Fruit fly (Drosophila melanogaster) whole organism, embryonic: ENCODE data around the gene CG15891.

ENCODE experiments used
- BEAF-32 ChIP-seq: fragments of 200-800 bp; sonication (Bioruptor generic); optimal IDR thresholded peaks from 3 replicates; lab custom pipeline; 2017; ENCODE audit warnings: missing biosample characterization, missing genetic modification characterization, mild to moderate bottlenecking, moderate library complexity, missing genetic modification reagents
- CG10274 ChIP-seq: fragments of 200-800 bp; sonication (Bioruptor generic); optimal IDR thresholded peaks from 3 replicates; lab custom pipeline; 2017; ENCODE audit warnings: missing biosample characterization, mild to moderate bottlenecking, missing genetic modification characterization
- CG10366 ChIP-seq: fragments of 200-800 bp; sonication (Bioruptor generic); IDR thresholded peaks from 2 replicates; pipeline ENCODE4 v1.3.6; 2022; ENCODE audit warnings: missing biosample characterization, missing genetic modification characterization
- CG12219 ChIP-seq: fragments of 200-800 bp; sonication (Bioruptor generic); optimal IDR thresholded peaks from 3 replicates; lab custom pipeline; 2018; ENCODE audit warnings: missing biosample characterization, mild to moderate bottlenecking, missing genetic modification characterization
- CG16779 ChIP-seq: fragments of 200-800 bp; sonication (Bioruptor generic); IDR thresholded peaks from 2 replicates; pipeline ENCODE4 v1.3.6; 2022; ENCODE audit warnings: missing biosample characterization, missing genetic modification characterization
- CG2129 ChIP-seq: fragments of 200-800 bp; sonication (Bioruptor generic); IDR thresholded peaks from 2 replicates; pipeline ENCODE4 v1.3.6; 2022; ENCODE audit warnings: missing biosample characterization, missing genetic modification characterization; ENCODE audit not compliant: partially characterized antibody
- CG2875 ChIP-seq: fragments of 200-800 bp; sonication (Bioruptor generic); optimal IDR thresholded peaks from 2 replicates; lab custom pipeline; 2017; ENCODE audit warnings: missing biosample characterization, mild to moderate bottlenecking, missing genetic modification characterization, missing genetic modification reagents
- CG2889 ChIP-seq: fragments of 200-800 bp; sonication (Bioruptor generic); IDR thresholded peaks from 3 replicates; pipeline ENCODE4 v1.3.6; 2022; ENCODE audit warnings: missing biosample characterization, missing genetic modification characterization
- CG3726 ChIP-seq: fragments of 200-800 bp; sonication (Bioruptor generic); IDR thresholded peaks from 3 replicates; pipeline ENCODE4, ENCODE4 v1.3.6; 2022; ENCODE audit warnings: missing biosample characterization, missing genetic modification characterization
- CG4424 ChIP-seq: fragments of 200-800 bp; sonication (Bioruptor generic); optimal IDR thresholded peaks from 3 replicates; lab custom pipeline; 2016; ENCODE audit warnings: missing biosample characterization, missing genetic modification characterization
- CG4707 ChIP-seq: fragments of 200-800 bp; sonication (Bioruptor generic); optimal IDR thresholded peaks from 2 replicates; lab custom pipeline; 2018; ENCODE audit warnings: missing biosample characterization, mild to moderate bottlenecking, missing genetic modification characterization, moderate library complexity
- CTCF ChIP-seq: fragments of 200-800 bp; sonication (Bioruptor generic); optimal IDR thresholded peaks from 2 replicates; lab custom pipeline; 2017; ENCODE audit warnings: missing biosample characterization, mild to moderate bottlenecking, missing genetic modification characterization, moderate library complexity
- Fer1 ChIP-seq: fragments of 200-800 bp; sonication (Bioruptor generic); optimal IDR thresholded peaks from 2 replicates; lab custom pipeline; 2017; ENCODE audit warnings: missing biosample characterization, mild to moderate bottlenecking, missing genetic modification characterization
- HLHmδ ChIP-seq: fragments of 200-800 bp; sonication (Bioruptor generic); optimal IDR thresholded peaks from 2 replicates; lab custom pipeline; 2018; ENCODE audit warnings: missing biosample characterization, mild to moderate bottlenecking, missing genetic modification characterization, moderate library complexity
- Hr3 ChIP-seq: fragments of 200-800 bp; sonication (Bioruptor generic); optimal IDR thresholded peaks from 3 replicates; lab custom pipeline; 2016; ENCODE audit warnings: missing biosample characterization, missing genetic modification characterization
- Jarid2 ChIP-seq: fragments of 200-800 bp; sonication (Bioruptor generic); optimal IDR thresholded peaks from 3 replicates; lab custom pipeline; 2017; ENCODE audit warnings: mild to moderate bottlenecking, missing biosample characterization, missing genetic modification reagents, missing genetic modification characterization
- Kr ChIP-seq: fragments of 200-800 bp; sonication (Bioruptor generic); optimal IDR thresholded peaks from 2 replicates; lab custom pipeline; 2017; ENCODE audit warnings: missing biosample characterization, mild to moderate bottlenecking, missing genetic modification characterization
- MBD-R2 ChIP-seq: fragments of 200-800 bp; sonication (Bioruptor generic); IDR thresholded peaks from 2 replicates; pipeline ENCODE4 v1.3.6; 2022; ENCODE audit warnings: missing biosample characterization, missing genetic modification characterization
- MESR4 ChIP-seq: fragments of 200-800 bp; sonication (Bioruptor generic); optimal IDR thresholded peaks from 2 replicates; lab custom pipeline; 2018; ENCODE audit warnings: missing biosample characterization, mild to moderate bottlenecking, missing genetic modification characterization, moderate library complexity
- Meics ChIP-seq: fragments of 200-800 bp; sonication (Bioruptor generic); optimal IDR thresholded peaks from 2 replicates; lab custom pipeline; 2017; ENCODE audit warnings: missing biosample characterization, mild to moderate bottlenecking, missing genetic modification characterization
- Mes4 ChIP-seq: fragments of 200-800 bp; sonication (Bioruptor generic); optimal IDR thresholded peaks from 2 replicates; lab custom pipeline; 2016; ENCODE audit warnings: missing biosample characterization, missing genetic modification characterization
- Nf-YC ChIP-seq: fragments of 200-800 bp; optimal IDR thresholded peaks from 3 replicates; lab custom pipeline; 2019; ENCODE audit warnings: missing biosample characterization, mild to moderate bottlenecking, missing genetic modification characterization, moderate library complexity
- Optix ChIP-seq: fragments of 200-800 bp; sonication (Bioruptor generic); IDR thresholded peaks from 3 replicates; pipeline ENCODE4 v1.3.6; 2022; ENCODE audit warnings: missing biosample characterization, missing genetic modification characterization
- Sox100B ChIP-seq: fragments of 200-800 bp; sonication (Bioruptor generic); optimal IDR thresholded peaks from 3 replicates; lab custom pipeline; 2018; ENCODE audit warnings: missing biosample characterization, mild to moderate bottlenecking, missing genetic modification characterization
- Spps ChIP-seq: fragments of 200-800 bp; sonication (Bioruptor generic); optimal IDR thresholded peaks from 2 replicates; lab custom pipeline; 2018; ENCODE audit warnings: missing biosample characterization, mild to moderate bottlenecking, missing genetic modification characterization
- abd-A ChIP-seq: fragments of 200-800 bp; sonication (Bioruptor generic); optimal IDR thresholded peaks from 3 replicates; lab custom pipeline; 2019; ENCODE audit warnings: missing biosample characterization, mild to moderate bottlenecking, missing genetic modification characterization, moderate library complexity
- ac ChIP-seq: fragments of 200-800 bp; sonication (Bioruptor generic); optimal IDR thresholded peaks from 3 replicates; lab custom pipeline; 2017; ENCODE audit warnings: missing biosample characterization, mild to moderate bottlenecking, missing genetic modification characterization
- amos ChIP-seq: fragments of 200-800 bp; sonication (Bioruptor generic); IDR thresholded peaks from 2 replicates; pipeline ENCODE4 v1.3.6; 2022; ENCODE audit warnings: missing biosample characterization, missing genetic modification characterization; ENCODE audit not compliant: partially characterized antibody
- az2 ChIP-seq: fragments of 200-800 bp; sonication (Bioruptor generic); optimal IDR thresholded peaks from 3 replicates; lab custom pipeline; 2016; ENCODE audit warnings: missing biosample characterization, missing genetic modification characterization
- bigmax ChIP-seq: fragments of 200-800 bp; sonication (Bioruptor generic); optimal IDR thresholded peaks from 2 replicates; lab custom pipeline; 2018; ENCODE audit warnings: missing biosample characterization, mild to moderate bottlenecking, missing genetic modification characterization
- bowl ChIP-seq: fragments of 200-800 bp; sonication (Bioruptor generic); IDR thresholded peaks from 2 replicates; pipeline ENCODE4 v1.3.6; 2022; ENCODE audit warnings: missing biosample characterization, missing genetic modification characterization
- cas ChIP-seq: fragments of 200-800 bp; sonication (Bioruptor generic); IDR thresholded peaks from 2 replicates; pipeline ENCODE4 v1.3.6; 2022; ENCODE audit warnings: missing biosample characterization, missing genetic modification characterization
- chn ChIP-seq: fragments of 200-800 bp; sonication (Bioruptor generic); optimal IDR thresholded peaks from 2 replicates; lab custom pipeline; 2016; ENCODE audit warnings: missing biosample characterization, missing genetic modification characterization
- dan ChIP-seq: fragments of 200-800 bp; sonication (Bioruptor generic); IDR thresholded peaks from 2 replicates; pipeline ENCODE4 v1.3.6; 2022; ENCODE audit warnings: missing biosample characterization, missing genetic modification characterization
- dmrt11E ChIP-seq: fragments of 200-800 bp; sonication (Bioruptor generic); optimal IDR thresholded peaks from 3 replicates; lab custom pipeline; 2018; ENCODE audit warnings: missing biosample characterization, mild to moderate bottlenecking, missing genetic modification characterization, moderate library complexity
- dmrt99B ChIP-seq: fragments of 200-800 bp; sonication (Bioruptor generic); optimal IDR thresholded peaks from 2 replicates; lab custom pipeline; 2018; ENCODE audit warnings: missing biosample characterization, mild to moderate bottlenecking, missing genetic modification characterization, moderate library complexity
- eve ChIP-seq, 2 experiments: fragments of >200 bp; optimal IDR thresholded peaks; 2 replicates each; lab custom pipeline; 2017; ENCODE audit warnings: missing biosample characterization in 2 of 2, missing genetic modification characterization in 2 of 2
- h ChIP-seq: fragments of >200 bp; optimal IDR thresholded peaks from 2 replicates; lab custom pipeline; 2017
- hbn ChIP-seq: fragments of 200-800 bp; sonication (Bioruptor generic); IDR thresholded peaks from 2 replicates; pipeline ENCODE4 v1.3.6; 2022; ENCODE audit warnings: missing biosample characterization, missing genetic modification characterization; ENCODE audit not compliant: partially characterized antibody
- insv ChIP-seq, 2 experiments: fragments of 200-800 bp; sonication (Bioruptor generic); optimal IDR thresholded peaks; 3 replicates each; lab custom pipeline; 2016 to 2018; ENCODE audit warnings: missing biosample characterization in 2 of 2, missing genetic modification characterization in 2 of 2
- ken ChIP-seq: fragments of 200-800 bp; sonication (Bioruptor generic); IDR thresholded peaks from 3 replicates; pipeline ENCODE4 v1.3.6; 2022; ENCODE audit warnings: missing biosample characterization, missing genetic modification characterization
- onecut ChIP-seq: fragments of 200-800 bp; sonication (Bioruptor generic); IDR thresholded peaks from 2 replicates; pipeline ENCODE4 v1.3.6; 2022; ENCODE audit warnings: missing biosample characterization, missing genetic modification characterization
- pfk ChIP-seq: fragments of 200-800 bp; sonication (Bioruptor generic); optimal IDR thresholded peaks from 2 replicates; lab custom pipeline; 2018; ENCODE audit warnings: missing biosample characterization, mild to moderate bottlenecking, missing genetic modification characterization, moderate library complexity
- row ChIP-seq: fragments of 200-800 bp; sonication (Bioruptor generic); IDR thresholded peaks from 3 replicates; pipeline ENCODE4 v1.3.6; 2022; ENCODE audit warnings: missing biosample characterization, missing genetic modification characterization
- sc ChIP-seq, 3 experiments: fragments of >200 bp in 2 of 3; fragments of 200-800 bp in 1 of 3; sonication (Bioruptor generic) in 1 of 3; optimal IDR thresholded peaks; 2 replicates in 2 of 3; 3 replicates in 1 of 3; lab custom pipeline; 2017; ENCODE audit warnings: mild to moderate bottlenecking in 1 of 3, missing biosample characterization in 1 of 3, missing genetic modification characterization in 1 of 3, missing genetic modification reagents in 1 of 3
- sens-2 ChIP-seq: fragments of 200-800 bp; sonication (Bioruptor generic); IDR thresholded peaks from 2 replicates; pipeline ENCODE4 v1.3.6; 2022; ENCODE audit warnings: missing biosample characterization, missing genetic modification characterization
- sqz ChIP-seq: fragments of 200-800 bp; sonication (Bioruptor generic); optimal IDR thresholded peaks from 3 replicates; lab custom pipeline; 2018; ENCODE audit warnings: missing biosample characterization, mild to moderate bottlenecking, missing genetic modification characterization
- ssp ChIP-seq: fragments of 200-800 bp; sonication (Bioruptor generic); IDR thresholded peaks from 2 replicates; pipeline ENCODE4 v1.3.6; 2022; ENCODE audit warnings: missing biosample characterization, missing genetic modification characterization
- unpg ChIP-seq: fragments of 200-800 bp; sonication (Bioruptor generic); optimal IDR thresholded peaks from 3 replicates; lab custom pipeline; 2018; ENCODE audit warnings: missing biosample characterization, mild to moderate bottlenecking, missing genetic modification characterization, moderate library complexity
- vnd ChIP-seq: fragments of 200-800 bp; sonication (Bioruptor generic); IDR thresholded peaks from 3 replicates; pipeline ENCODE4 v1.3.6; 2022; ENCODE audit warnings: missing biosample characterization, missing genetic modification characterization; ENCODE audit not compliant: partially characterized antibody

The CG15891 gene

DNA sequence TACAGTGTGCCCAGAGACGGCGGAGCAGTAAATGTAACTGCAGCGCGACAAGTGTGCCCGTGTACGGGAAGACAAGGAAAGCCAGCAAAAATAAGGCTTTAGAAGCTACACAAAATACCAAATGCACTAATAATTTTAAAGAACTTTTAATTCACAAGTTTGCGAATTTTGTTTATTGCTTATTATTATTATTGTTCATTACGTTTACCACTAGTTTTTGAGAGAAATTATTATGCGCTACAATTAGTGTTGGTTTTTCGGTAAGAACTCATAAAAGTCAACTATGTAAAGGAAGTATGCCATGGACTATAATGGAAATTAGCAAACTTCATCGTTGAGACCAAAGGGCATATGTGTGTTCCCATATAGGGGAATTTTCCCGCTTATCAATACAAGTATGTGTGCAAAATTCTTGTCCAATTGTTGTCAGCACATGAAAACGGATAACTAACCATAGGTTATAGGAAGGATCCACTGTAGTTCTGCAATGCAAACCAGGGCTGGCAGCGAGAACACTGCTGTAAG, 27.9 kb downstream of the CG15891 start, which contains the start of gene schlank (continued):
- TF ChIP-seq CG2889 = 0 out of 3 replicates have a peak, but pooled peaks have one; percentile 13
- no peak for TF ChIP-seq vnd (GFP tag; lab: Robert Waterston, UW)
- TF ChIP-seq HLHmδ = no peak
- TF ChIP-seq CG12219 = peak; percentile 40
- peak; percentile 30 for TF ChIP-seq CG4424 (GFP tag; lab: Kevin White, UChicago)
- no peak for TF ChIP-seq MESR4
- no peak for TF ChIP-seq h (lab: Kevin White, UChicago)
- no peak for TF ChIP-seq CG3726 (GFP tag; lab: Robert Waterston, UW)
- no peak for TF ChIP-seq Kr
- TF ChIP-seq az2 = peak; percentile 55
- TF ChIP-seq pfk (GFP tag; lab: Kevin White, UChicago) = no peak
- no peak for TF ChIP-seq dmrt99B
- TF ChIP-seq chn (GFP tag; lab: Kevin White, UChicago) = peak; percentile 62
- peak; percentile 41 for TF ChIP-seq Hr3 (GFP tag; lab: Kevin White, UChicago)
- TF ChIP-seq CG16779 (GFP tag; lab: Robert Waterston, UW) = no peak
- peak; percentile 21 for TF ChIP-seq dmrt11E
- TF ChIP-seq Optix (GFP tag; lab: Robert Waterston, UW) = peak; percentile 63; the same call in 2 of the 3 replicates
- TF ChIP-seq sc (optimal IDR thresholded peaks at IDR 0.05; lab: Kevin White, UChicago) = no peak
- no peak for TF ChIP-seq sc (GFP tag; optimal IDR thresholded peaks at IDR 0.05; lab: Kevin White, UChicago)
- TF ChIP-seq abd-A = no peak
- no peak for TF ChIP-seq sqz (GFP tag; lab: Kevin White, UChicago)
- TF ChIP-seq CG10274 = no peak
- no peak for TF ChIP-seq Sox100B (GFP tag; lab: Kevin White, UChicago)
- TF ChIP-seq ac = no peak
- peak; percentile 10 for TF ChIP-seq Fer1 (GFP tag; lab: Kevin White, UChicago)
- TF ChIP-seq CG10366 = peak; percentile 61; the same call in 1 of the 2 replicates
- no peak for TF ChIP-seq sens-2 (GFP tag; lab: Robert Waterston, UW)
- no peak for TF ChIP-seq eve (GFP tag; optimal IDR thresholded peaks at IDR 0.05; lab: Kevin White, UChicago)
- no peak for TF ChIP-seq cas (GFP tag; lab: Robert Waterston, UW)
- no peak for TF ChIP-seq MBD-R2 (GFP tag; lab: Robert Waterston, UW)
- TF ChIP-seq onecut (GFP tag; lab: Robert Waterston, UW) = peak; percentile 8; the same call in 1 of the 2 replicates
- no peak for TF ChIP-seq CG4707 (GFP tag; lab: Kevin White, UChicago)
- TF ChIP-seq ken (GFP tag; lab: Robert Waterston, UW) = peak; percentile 66
- TF ChIP-seq CG2875 (GFP tag; lab: Kevin White, UChicago) = no peak
- TF ChIP-seq Meics (GFP tag; lab: Kevin White, UChicago) = peak; percentile 18
- no peak for TF ChIP-seq CG2129
- no peak for TF ChIP-seq Jarid2
- TF ChIP-seq ssp (GFP tag; lab: Robert Waterston, UW) = peak; percentile 76
- TF ChIP-seq hbn (GFP tag; lab: Robert Waterston, UW) = no peak
- TF ChIP-seq amos (GFP tag; lab: Robert Waterston, UW) = peak; percentile 11; the same call in 1 of the 2 replicates
- TF ChIP-seq CTCF (GFP tag; lab: Kevin White, UChicago) = no peak
- no peak for TF ChIP-seq bigmax (GFP tag; lab: Kevin White, UChicago)
- TF ChIP-seq BEAF-32 = peak; percentile 33
- no peak for TF ChIP-seq bowl (GFP tag; lab: Robert Waterston, UW)
- peak; percentile 91 for TF ChIP-seq row
- no peak for TF ChIP-seq Mes4 (GFP tag; lab: Kevin White, UChicago)
- peak in 1 of 2 experiments; percentile 12 for TF ChIP-seq insv (GFP tag; optimal IDR thresholded peaks at IDR 0.05; lab: Kevin White, UChicago)
- TF ChIP-seq unpg (GFP tag; lab: Kevin White, UChicago) = peak; percentile 44
- TF ChIP-seq Spps (tag; lab: Kevin White, UChicago) = no peak
- no peak for TF ChIP-seq dan (GFP tag; lab: Robert Waterston, UW)
- TF ChIP-seq Nf-YC = peak; percentile 22
